Worm (Caenorhabditis elegans) whole organism, L1 larva: Measurements from ENCODE around the gene ptp-3.

Source experiments
- C04F5.9 ChIP-seq: sonication (generic microtip); optimal IDR thresholded peaks from 2 replicates; lab custom pipeline; 2016; ENCODE audit warnings: missing genetic modification characterization, missing compliant biosample characterization
- fkh-10 ChIP-seq: sonication (generic microtip); optimal IDR thresholded peaks from 2 replicates; lab custom pipeline; 2017; ENCODE audit warnings: missing biosample characterization, missing genetic modification reagents, missing genetic modification characterization
- swsn-7 ChIP-seq: sonication (generic microtip); optimal IDR thresholded peaks from 2 replicates; lab custom pipeline; 2016; ENCODE audit warnings: missing genetic modification characterization, missing compliant biosample characterization

ce11 chrII:10995600-10995999 is 20.3 kb downstream of the ptp-3 start:
- TF ChIP-seq fkh-10, result no peak
- TF ChIP-seq C04F5.9 (tag; lab: Kevin White, UChicago), result no peak
- TF ChIP-seq swsn-7, result no peak
